Worm (Caenorhabditis elegans) whole organism, late embryonic: ENCODE data around the gene C03C10.5.

Experiments used
- F13H6.1 ChIP-seq: sonication (generic microtip); optimal IDR thresholded peaks from 2 replicates; lab custom pipeline; 2016; ENCODE audit warnings: missing genetic modification characterization, missing compliant biosample characterization
- K09A11.1 ChIP-seq: sonication (generic microtip); optimal IDR thresholded peaks from 2 replicates; lab custom pipeline; 2017; ENCODE audit warnings: antibody characterized with exemption, mild to moderate bottlenecking, missing genetic modification characterization, missing compliant biosample characterization; ENCODE audit not compliant: insufficient read depth
- Y22D7AL.16 ChIP-seq: sonication (generic microtip); optimal IDR thresholded peaks from 2 replicates; lab custom pipeline; 2016; ENCODE audit warnings: missing genetic modification characterization, missing compliant biosample characterization
- ama-1 ChIP-seq: fragments of 150-350 bp; optimal IDR thresholded peaks from 2 replicates; lab custom pipeline; 2014
- ceh-18 ChIP-seq: sonication (generic microtip); optimal IDR thresholded peaks from 2 replicates; lab custom pipeline; 2016; ENCODE audit warnings: missing genetic modification characterization, missing compliant biosample characterization
- ceh-19 ChIP-seq: fragments of 200-800 bp; sonication (Bioruptor generic); optimal IDR thresholded peaks from 2 replicates; lab custom pipeline; 2018; ENCODE audit warnings: mild to moderate bottlenecking, missing genetic modification characterization, missing compliant biosample characterization
- ceh-30 ChIP-seq: fragments of 150-350 bp; optimal IDR thresholded peaks from 2 replicates; lab custom pipeline; 2014; ENCODE audit warnings: missing biosample characterization, missing genetic modification characterization
- ceh-31 ChIP-seq: sonication (generic microtip); optimal IDR thresholded peaks from 2 replicates; lab custom pipeline; 2016; ENCODE audit warnings: missing genetic modification characterization, missing compliant biosample characterization
- ceh-34 ChIP-seq: sonication (generic microtip); optimal IDR thresholded peaks from 2 replicates; lab custom pipeline; 2016; ENCODE audit warnings: mild to moderate bottlenecking, missing genetic modification characterization, missing compliant biosample characterization
- ceh-45 ChIP-seq: fragments of 200-800 bp; sonication (Bioruptor generic); IDR thresholded peaks from 2 replicates; pipeline ENCODE4 v1.3.6; 2022; ENCODE audit warnings: missing genetic modification reagents, missing genetic modification characterization, missing compliant biosample characterization
- ceh-48 ChIP-seq: sonication (generic microtip); optimal IDR thresholded peaks from 2 replicates; lab custom pipeline; 2016; ENCODE audit warnings: missing genetic modification characterization, inconsistent platforms, missing compliant biosample characterization
- ceh-6 ChIP-seq: fragments of 200-800 bp; sonication (Bioruptor generic); optimal IDR thresholded peaks from 2 replicates; lab custom pipeline; 2018; ENCODE audit warnings: mild to moderate bottlenecking, missing genetic modification characterization, missing compliant biosample characterization
- ceh-9 ChIP-seq: sonication (generic microtip); optimal IDR thresholded peaks from 2 replicates; lab custom pipeline; 2016; ENCODE audit warnings: mild to moderate bottlenecking, missing genetic modification characterization, inconsistent platforms, missing compliant biosample characterization
- dve-1 ChIP-seq: sonication (generic microtip); optimal IDR thresholded peaks from 2 replicates; lab custom pipeline; 2017; ENCODE audit warnings: antibody characterized with exemption, mild to moderate bottlenecking, missing genetic modification characterization, missing compliant biosample characterization
- elt-2 ChIP-seq: sonication (generic microtip); optimal IDR thresholded peaks from 2 replicates; lab custom pipeline; 2016; ENCODE audit warnings: missing genetic modification reagents, missing genetic modification characterization, missing compliant biosample characterization
- elt-4 ChIP-seq: sonication (generic microtip); optimal IDR thresholded peaks from 2 replicates; lab custom pipeline; 2016; ENCODE audit warnings: missing genetic modification characterization, missing compliant biosample characterization
- fkh-10 ChIP-seq: fragments of 150-350 bp; optimal IDR thresholded peaks from 2 replicates; lab custom pipeline; 2014; ENCODE audit warnings: missing biosample characterization, missing genetic modification reagents, missing genetic modification characterization
- hlh-15 ChIP-seq: sonication (generic microtip); optimal IDR thresholded peaks from 2 replicates; lab custom pipeline; 2016; ENCODE audit warnings: missing genetic modification characterization, missing compliant biosample characterization
- hlh-30 ChIP-seq: sonication (generic microtip); optimal IDR thresholded peaks from 2 replicates; lab custom pipeline; 2017; ENCODE audit warnings: antibody characterized with exemption, missing genetic modification characterization, missing compliant biosample characterization; ENCODE audit not compliant: insufficient read depth
- hlh-6 ChIP-seq: sonication (generic microtip); optimal IDR thresholded peaks from 2 replicates; lab custom pipeline; 2016; ENCODE audit warnings: missing genotype, missing genetic modification characterization, missing compliant biosample characterization
- hlh-8 ChIP-seq: sonication (generic microtip); optimal IDR thresholded peaks from 2 replicates; lab custom pipeline; 2016; ENCODE audit warnings: missing genotype, missing genetic modification characterization, missing compliant biosample characterization
- lim-6 ChIP-seq: sonication (generic microtip); optimal IDR thresholded peaks from 2 replicates; lab custom pipeline; 2016; ENCODE audit warnings: missing genetic modification characterization, missing compliant biosample characterization
- lin-11 ChIP-seq: fragments of 200-800 bp; sonication (Bioruptor generic); optimal IDR thresholded peaks from 2 replicates; lab custom pipeline; 2018; ENCODE audit warnings: mild to moderate bottlenecking, missing genetic modification characterization, missing compliant biosample characterization
- madf-2 ChIP-seq: sonication (generic microtip); optimal IDR thresholded peaks from 2 replicates; lab custom pipeline; 2017; ENCODE audit warnings: missing genetic modification characterization, missing compliant biosample characterization
- nhr-11 ChIP-seq: fragments of 150-350 bp; optimal IDR thresholded peaks from 2 replicates; lab custom pipeline; 2014; ENCODE audit warnings: missing biosample characterization, missing genetic modification characterization
- nhr-232 ChIP-seq: sonication (generic microtip); optimal IDR thresholded peaks from 2 replicates; lab custom pipeline; 2016; ENCODE audit warnings: missing genetic modification characterization, missing compliant biosample characterization
- pat-9 ChIP-seq: fragments of 200-800 bp; sonication (Bioruptor generic); optimal IDR thresholded peaks from 2 replicates; lab custom pipeline; 2018; ENCODE audit warnings: mild to moderate bottlenecking, missing genetic modification characterization, moderate library complexity, missing compliant biosample characterization
- pha-2 ChIP-seq: sonication (generic microtip); optimal IDR thresholded peaks from 2 replicates; lab custom pipeline; 2017; ENCODE audit warnings: mild to moderate bottlenecking, missing genetic modification characterization, missing compliant biosample characterization
- pqm-1 ChIP-seq: sonication (generic microtip); optimal IDR thresholded peaks from 2 replicates; lab custom pipeline; 2016; ENCODE audit warnings: missing genetic modification characterization, missing compliant biosample characterization
- rnt-1 ChIP-seq: sonication (generic microtip); optimal IDR thresholded peaks from 2 replicates; lab custom pipeline; 2016; ENCODE audit warnings: missing genetic modification characterization, missing compliant biosample characterization
- sox-2 ChIP-seq: fragments of 200-800 bp; sonication (Bioruptor generic); IDR thresholded peaks from 2 replicates; pipeline ENCODE4 v1.3.6; 2022; ENCODE audit warnings: missing genetic modification reagents, missing genetic modification characterization, missing compliant biosample characterization
- sox-4 ChIP-seq: sonication (generic microtip); optimal IDR thresholded peaks from 2 replicates; lab custom pipeline; 2017; ENCODE audit warnings: mild to moderate bottlenecking, missing genetic modification characterization, inconsistent platforms, missing compliant biosample characterization
- ttx-3 ChIP-seq: sonication (generic microtip); optimal IDR thresholded peaks from 2 replicates; lab custom pipeline; 2016; ENCODE audit warnings: missing genetic modification reagents, missing genetic modification characterization, missing compliant biosample characterization
- unc-3 ChIP-seq, 2 experiments: fragments of 200-800 bp in 1 of 2; sonication (Bioruptor generic) in 1 of 2; sonication (generic microtip) in 1 of 2; conservative IDR thresholded peaks in 1 of 2; optimal IDR thresholded peaks in 1 of 2; 2 replicates each; pipeline versions ENCODE4 v1.3.6 to Lab custom; 2016 to 2022; ENCODE audit warnings: missing compliant biosample characterization in 2 of 2, missing genetic modification characterization in 2 of 2, missing genetic modification reagents in 1 of 2
- unc-42 ChIP-seq: sonication (generic microtip); optimal IDR thresholded peaks from 2 replicates; lab custom pipeline; 2016; ENCODE audit warnings: missing genotype, missing genetic modification characterization, missing compliant biosample characterization
- unc-55 ChIP-seq: sonication (generic microtip); optimal IDR thresholded peaks from 2 replicates; lab custom pipeline; 2017; ENCODE audit warnings: missing biosample characterization, missing genetic modification reagents, missing genetic modification characterization
- zip-5 ChIP-seq: sonication (generic microtip); optimal IDR thresholded peaks from 2 replicates; lab custom pipeline; 2016; ENCODE audit warnings: missing genetic modification characterization, missing compliant biosample characterization
- ztf-16 ChIP-seq: sonication (generic microtip); optimal IDR thresholded peaks from 2 replicates; lab custom pipeline; 2017; ENCODE audit warnings: missing genetic modification characterization, missing compliant biosample characterization

C03C10.5 gene

DNA sequence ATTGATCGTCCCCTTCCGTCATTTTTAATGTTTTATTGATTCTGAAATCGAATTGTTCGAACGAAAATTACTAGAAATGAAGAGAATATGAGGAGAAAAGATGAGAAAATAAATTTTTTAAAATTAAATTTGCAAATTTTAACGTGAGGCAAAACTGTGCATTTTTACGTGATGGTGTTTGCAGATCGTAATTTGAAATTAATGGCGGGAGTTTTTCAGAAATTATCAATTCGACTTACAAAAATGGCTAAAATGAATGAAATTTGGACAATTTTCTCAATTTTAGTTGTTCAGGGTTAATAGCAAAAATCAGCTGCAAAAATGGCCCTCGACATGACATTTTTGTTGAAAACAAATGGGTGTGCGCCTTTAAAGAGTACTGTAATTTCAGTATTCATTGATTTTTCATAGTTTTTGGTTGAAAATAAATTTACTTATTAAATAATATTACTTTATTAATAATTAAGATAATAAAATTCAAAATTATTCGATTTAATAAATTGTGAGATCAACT is 6.2 kb upstream of the C03C10.5 start, which contains the start of gene rei-1:
TSS of gene rei-1 (minus strand) at position 84 of the 514 bp plus-strand sequence.
- no peak for TF ChIP-seq lin-11
- no peak for TF ChIP-seq pha-2 (tag; lab: Kevin White, UChicago)
- TF ChIP-seq unc-42 (tag; lab: Kevin White, UChicago) = no peak
- TF ChIP-seq pat-9 (tag; lab: Kevin White, UChicago) = no peak
- no peak for TF ChIP-seq ztf-16 (tag; lab: Kevin White, UChicago)
- TF ChIP-seq hlh-30 (tag; lab: Kevin White, UChicago) = no peak
- no peak for TF ChIP-seq ceh-19 (GFP tag; lab: Kevin White, UChicago)
- TF ChIP-seq elt-2 = no peak
- no peak for TF ChIP-seq nhr-232
- no peak for TF ChIP-seq ama-1 (lab: Kevin White, UChicago)
- no peak for TF ChIP-seq unc-55 (GFP tag; lab: Kevin White, UChicago)
- TF ChIP-seq hlh-8 = no peak
- no peak for TF ChIP-seq ceh-34 (tag; lab: Kevin White, UChicago)
- TF ChIP-seq ceh-6 (GFP tag; lab: Kevin White, UChicago) = no peak
- TF ChIP-seq ceh-30 = no peak
- TF ChIP-seq Y22D7AL.16 (tag; lab: Kevin White, UChicago) = no peak
- no peak for TF ChIP-seq F13H6.1 (tag; lab: Kevin White, UChicago)
- TF ChIP-seq nhr-11 (tag; lab: Kevin White, UChicago) = no peak
- no peak for TF ChIP-seq ceh-18 (tag; lab: Kevin White, UChicago)
- no peak for TF ChIP-seq ceh-45 (GFP tag; lab: Robert Waterston, UW)
- TF ChIP-seq, all 69 proteins: peak for 0

DNA sequence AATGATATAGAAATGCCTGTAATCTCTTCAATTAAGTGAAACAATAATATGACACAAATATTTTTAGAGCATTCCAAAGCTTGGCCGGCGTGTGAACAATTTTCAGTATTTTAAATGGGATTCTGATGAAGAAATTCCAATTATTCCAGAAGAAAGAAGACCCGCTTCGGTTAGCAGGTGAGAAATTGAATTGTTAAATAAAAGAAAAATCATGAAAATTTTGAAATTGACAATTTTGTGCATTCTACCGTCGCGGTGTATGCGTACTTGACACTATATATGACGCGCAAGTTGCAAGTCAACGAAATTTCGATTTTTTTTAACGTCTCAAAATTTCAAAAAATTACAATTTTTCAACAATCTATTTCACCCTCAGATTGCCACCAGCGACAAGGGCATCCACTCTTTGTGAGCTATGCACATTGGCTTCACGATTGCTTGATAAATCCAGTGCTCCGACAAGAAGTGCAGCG is 4.5 kb upstream of the C03C10.5 start:
- TF ChIP-seq sox-4 (tag; lab: Kevin White, UChicago) = no peak
- TF ChIP-seq ceh-9 (tag; lab: Kevin White, UChicago) = no peak
- no peak for TF ChIP-seq lin-11
- TF ChIP-seq ceh-30 = no peak
- TF ChIP-seq dve-1 (tag; lab: Kevin White, UChicago) = no peak
- TF ChIP-seq rnt-1 (tag; lab: Kevin White, UChicago) = no peak
- no peak for TF ChIP-seq zip-5 (tag; lab: Kevin White, UChicago)
- no peak for TF ChIP-seq ceh-48 (tag; lab: Kevin White, UChicago)
- TF ChIP-seq ceh-6 (GFP tag; lab: Kevin White, UChicago) = no peak
- TF ChIP-seq unc-42 (tag; lab: Kevin White, UChicago) = no peak
- TF ChIP-seq ztf-16 (tag; lab: Kevin White, UChicago) = no peak
- TF ChIP-seq fkh-10 (GFP tag; lab: Kevin White, UChicago) = no peak
- no peak for TF ChIP-seq elt-4 (tag; lab: Kevin White, UChicago)
- TF ChIP-seq unc-55 (GFP tag; lab: Kevin White, UChicago) = no peak
- TF ChIP-seq elt-2 = no peak
- no peak for TF ChIP-seq pqm-1
- no peak for TF ChIP-seq ceh-45 (GFP tag; lab: Robert Waterston, UW)

DNA sequence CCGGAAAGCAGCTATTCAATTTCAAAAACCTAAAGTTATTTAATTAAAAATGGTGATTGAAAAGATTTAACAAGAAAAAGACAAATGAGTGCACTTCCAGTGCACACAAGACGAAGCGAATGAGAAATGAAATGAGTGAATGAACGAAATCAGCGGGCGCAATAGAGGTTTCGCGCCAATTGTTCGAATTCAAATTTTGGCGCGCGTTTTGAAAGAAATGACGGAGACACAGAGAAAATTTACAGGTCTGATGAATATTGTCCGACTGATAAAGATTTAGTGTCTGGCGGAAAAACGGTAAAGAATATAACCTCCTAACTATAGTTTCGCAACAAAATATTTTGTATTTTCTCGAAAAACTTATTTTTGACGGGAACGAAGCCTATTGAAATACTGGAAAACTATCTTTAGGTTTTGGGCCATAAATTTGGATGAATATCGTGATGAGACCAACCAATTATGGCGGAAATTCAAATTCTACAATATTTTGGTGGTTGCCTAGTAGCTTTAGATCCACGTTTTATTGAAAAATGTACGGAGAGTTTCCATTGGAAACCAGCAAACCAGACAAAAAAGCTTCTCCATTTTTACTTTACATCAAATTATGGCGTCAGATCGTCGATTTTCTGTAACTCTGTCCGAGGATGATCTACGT is 3.6 kb upstream of the C03C10.5 start, which contains the start of gene C03C10.7:
TSS of gene C03C10.7 (plus strand) at position 605 of the 655 bp plus-strand sequence.
- TF ChIP-seq K09A11.1 (tag; lab: Kevin White, UChicago) = no peak
- TF ChIP-seq nhr-11 (tag; lab: Kevin White, UChicago) = no peak
- no peak for TF ChIP-seq ttx-3 (tag; lab: Kevin White, UChicago)
- no peak for TF ChIP-seq ama-1 (lab: Kevin White, UChicago)
- TF ChIP-seq pha-2 (tag; lab: Kevin White, UChicago) = no peak
- TF ChIP-seq nhr-232 = no peak
- TF ChIP-seq hlh-15 (tag; lab: Kevin White, UChicago) = no peak
- no peak for TF ChIP-seq ceh-45 (GFP tag; lab: Robert Waterston, UW)
- no peak for TF ChIP-seq unc-3 (GFP tag; conservative IDR thresholded peaks at IDR 0.05; lab: Robert Waterston, UW)
- no peak for TF ChIP-seq unc-3 (tag; optimal IDR thresholded peaks at IDR 0.05; lab: Kevin White, UChicago)
- TF ChIP-seq pqm-1 = no peak
- no peak for TF ChIP-seq lim-6 (tag; lab: Kevin White, UChicago)
- no peak for TF ChIP-seq ceh-34 (tag; lab: Kevin White, UChicago)
- no peak for TF ChIP-seq madf-2
- no peak for TF ChIP-seq hlh-6 (tag; lab: Kevin White, UChicago)
- no peak for TF ChIP-seq ceh-31 (tag; lab: Kevin White, UChicago)
- TF ChIP-seq sox-2 = no peak
- TF ChIP-seq hlh-30 (tag; lab: Kevin White, UChicago) = no peak
